Worm (Caenorhabditis elegans): ENCODE measurements around the gene srh-245.

DNA sequence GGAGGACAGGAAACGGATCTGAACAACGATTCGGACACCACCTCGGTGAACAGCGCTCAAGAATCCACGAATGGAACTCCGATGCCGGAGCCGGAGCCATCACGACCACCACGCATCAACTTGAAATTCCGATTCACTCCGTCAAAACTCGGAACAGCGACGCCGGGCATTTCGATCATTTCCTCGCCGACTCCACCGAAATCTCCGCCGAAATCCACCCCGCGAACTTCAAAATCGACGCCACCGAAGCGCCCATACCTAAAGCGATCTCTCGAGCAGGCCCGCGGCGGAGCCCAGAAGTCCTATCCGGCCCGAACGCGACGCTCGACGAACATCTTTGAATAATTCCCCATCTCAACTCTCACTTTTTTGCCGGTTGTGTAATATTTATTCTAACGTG, 33.8 kb upstream of the srh-245 start:
- TF ChIP-seq pha-4 (GFP tag; IDR thresholded peaks at IDR 0.05), result no peak
- no peak for TF ChIP-seq pha-4 (tag; optimal IDR thresholded peaks at IDR 0.05)
- no peak for TF ChIP-seq unc-62 (GFP tag; optimal IDR thresholded peaks at IDR 0.05 in 1 of 2)
- no peak for TF ChIP-seq unc-62 (tag; optimal IDR thresholded peaks at IDR 0.05)
- TF ChIP-seq pqm-1 (tag; optimal IDR thresholded peaks at IDR 0.05), result no peak
- no peak for TF ChIP-seq zip-2 (tag; optimal IDR thresholded peaks at IDR 0.05)
- TF ChIP-seq ceh-82 (tag; optimal IDR thresholded peaks at IDR 0.05), result no peak

Measured in whole organism, L4 larva.